Worm (Caenorhabditis elegans): ENCODE data around the gene Y50D4A.10.

The Y50D4A.10 gene

DNA sequence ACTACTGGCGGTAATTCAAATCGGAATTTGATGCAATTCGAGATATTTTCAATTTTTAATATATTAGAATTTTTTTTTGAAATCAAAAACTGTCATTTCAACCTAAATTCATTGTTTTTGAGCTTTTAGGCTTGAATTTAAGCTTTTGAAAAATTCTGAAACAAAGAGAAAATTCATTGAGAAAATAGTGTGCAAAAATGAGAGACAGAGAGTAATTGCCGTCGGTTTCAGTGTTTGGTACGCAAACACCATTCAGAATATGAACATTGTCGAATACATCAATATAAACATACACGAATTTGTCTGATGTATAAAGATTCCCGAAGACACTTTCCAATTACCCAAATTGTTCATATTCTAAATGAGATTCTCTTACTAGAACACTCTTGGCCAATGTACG is 18.6 kb downstream of the Y50D4A.10 start:
- TF ChIP-seq jun-1 (tag; optimal IDR thresholded peaks at IDR 0.05): no peak
- TF ChIP-seq lin-13 (GFP tag; optimal IDR thresholded peaks at IDR 0.05): no peak
- peak; percentile 8 for TF ChIP-seq lin-15B (tag; optimal IDR thresholded peaks at IDR 0.05)
- no peak for TF ChIP-seq unc-30 (tag; optimal IDR thresholded peaks at IDR 0.05)
- TF ChIP-seq dpl-1 (GFP tag; optimal IDR thresholded peaks at IDR 0.05): peak in 1 of 3 experiments; percentile 42
- TF ChIP-seq mdl-1 (tag; optimal IDR thresholded peaks at IDR 0.05): no peak
- TF ChIP-seq nhr-47 (tag; optimal IDR thresholded peaks at IDR 0.05): no peak
- TF ChIP-seq nhr-76 (tag; optimal IDR thresholded peaks at IDR 0.05): no peak
- no peak for TF ChIP-seq Y116A8C.19 (tag; optimal IDR thresholded peaks at IDR 0.05; ENCODE audit: borderline replicate concordance)
- TF ChIP-seq snu-23 (GFP tag; optimal IDR thresholded peaks at IDR 0.05): peak; percentile 27
- peak in 1 of 2 experiments; percentile 58 for TF ChIP-seq efl-1 (optimal IDR thresholded peaks at IDR 0.05)
- TF ChIP-seq efl-1 (GFP tag; optimal IDR thresholded peaks at IDR 0.05 in 1 of 2): peak; percentile 61 to 94
- no peak for TF ChIP-seq elt-3 (tag; optimal IDR thresholded peaks at IDR 0.05)
- no peak for TF ChIP-seq nhr-77 (tag; optimal IDR thresholded peaks at IDR 0.05)
- TF ChIP-seq ceh-82 (tag; optimal IDR thresholded peaks at IDR 0.05): no peak
- TF ChIP-seq nhr-237 (tag; optimal IDR thresholded peaks at IDR 0.05): no peak
- TF ChIP-seq blmp-1 (tag; optimal IDR thresholded peaks at IDR 0.05): no peak
- TF ChIP-seq ces-1 (GFP tag; optimal IDR thresholded peaks at IDR 0.05): no peak
- TF ChIP-seq fkh-4 (tag; optimal IDR thresholded peaks at IDR 0.05; ENCODE audit: borderline replicate concordance): no peak
- no peak for TF ChIP-seq aha-1 (tag; optimal IDR thresholded peaks at IDR 0.05)
- no peak for TF ChIP-seq ceh-90 (tag; optimal IDR thresholded peaks at IDR 0.05)
- no peak for TF ChIP-seq ceh-63 (GFP tag; optimal IDR thresholded peaks at IDR 0.05)
- peak in 1 of 2 experiments; percentile 26 for TF ChIP-seq lsy-2 (tag; optimal IDR thresholded peaks at IDR 0.05)
- no peak for TF ChIP-seq swsn-7 (tag; optimal IDR thresholded peaks at IDR 0.05)
- TF ChIP-seq unc-62 (GFP tag; optimal IDR thresholded peaks at IDR 0.05): no peak
- no peak for TF ChIP-seq mab-9 (GFP tag; IDR thresholded peaks at IDR 0.05)
- no peak for TF ChIP-seq sup-37 (GFP tag; optimal IDR thresholded peaks at IDR 0.05)
- TF ChIP-seq F16B12.6 (tag; optimal IDR thresholded peaks at IDR 0.05): peak; percentile 72
- no peak for TF ChIP-seq pag-3 (tag; optimal IDR thresholded peaks at IDR 0.05; ENCODE audit: borderline replicate concordance, insufficient read depth)
- no peak for TF ChIP-seq hpl-2 (GFP tag; optimal IDR thresholded peaks at IDR 0.05)
- peak; percentile 10 for TF ChIP-seq nhr-20 (tag; optimal IDR thresholded peaks at IDR 0.05)
- TF ChIP-seq nhr-71 (tag; optimal IDR thresholded peaks at IDR 0.05): peak; percentile 23
- no peak for TF ChIP-seq xbp-1 (tag; optimal IDR thresholded peaks at IDR 0.05)
- TF ChIP-seq zag-1 (tag; optimal IDR thresholded peaks at IDR 0.05): no peak
- no peak for TF ChIP-seq ceh-88 (GFP tag; IDR thresholded peaks at IDR 0.05)
- TF ChIP-seq nhr-28 (tag; optimal IDR thresholded peaks at IDR 0.05): no peak
- no peak for TF ChIP-seq pax-3 (tag; optimal IDR thresholded peaks at IDR 0.05)
- TF ChIP-seq hlh-17 (GFP tag; optimal IDR thresholded peaks at IDR 0.05; ENCODE audit: borderline replicate concordance): no peak
- peak; percentile 54 for TF ChIP-seq nhr-85 (tag)
- no peak for TF ChIP-seq unc-98 (GFP tag; IDR thresholded peaks at IDR 0.05)
- TF ChIP-seq ama-1 (optimal IDR thresholded peaks at IDR 0.05): no peak
- peak; percentile 0 to 48 for TF ChIP-seq lin-35 (GFP tag; optimal IDR thresholded peaks at IDR 0.05)
- TF ChIP-seq lin-39 (tag; optimal IDR thresholded peaks at IDR 0.05): no peak
- no peak for TF ChIP-seq unc-86 (tag; optimal IDR thresholded peaks at IDR 0.05)
- TF ChIP-seq lir-3 (tag; optimal IDR thresholded peaks at IDR 0.05; ENCODE audit: poor library complexity): no peak
- TF ChIP-seq mef-2 (tag; optimal IDR thresholded peaks at IDR 0.05): no peak
- no peak for TF ChIP-seq C04F5.9 (tag; optimal IDR thresholded peaks at IDR 0.05)
- TF ChIP-seq nhr-84 (tag; optimal IDR thresholded peaks at IDR 0.05): no peak
- no peak for TF ChIP-seq unc-130 (tag; optimal IDR thresholded peaks at IDR 0.05)
- TF ChIP-seq egl-13 (tag; optimal IDR thresholded peaks at IDR 0.05): no peak
- no peak for TF ChIP-seq efl-3 (GFP tag; optimal IDR thresholded peaks at IDR 0.05)
- no peak for TF ChIP-seq elt-2 (tag; optimal IDR thresholded peaks at IDR 0.05)
- TF ChIP-seq irx-1 (tag; optimal IDR thresholded peaks at IDR 0.05): no peak
- no peak for TF ChIP-seq mep-1 (tag; optimal IDR thresholded peaks at IDR 0.05)

Data from whole organism, L1 larva.